Worm (Caenorhabditis elegans): Measurements from ENCODE around the gene C08F8.6.
A peak's percentile ranks its signal among the peaks of the same experiment; 100 is the strongest.

Gene C08F8.6

DNA sequence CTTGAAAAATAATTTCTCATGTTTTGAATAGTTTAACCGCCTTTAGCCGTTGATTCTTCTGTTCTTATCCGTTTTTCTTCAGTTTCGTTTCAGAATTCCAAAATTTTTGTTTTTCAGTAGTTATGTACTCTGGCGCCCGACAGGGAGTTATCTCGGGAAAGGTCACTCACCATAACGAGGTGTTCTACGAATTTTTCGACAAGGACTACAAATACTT, 21.6 kb downstream of the C08F8.6 start, which contains the start of gene F01G4.4:
TSS of gene F01G4.4 (plus strand) at position 118 of the 217 bp plus-strand sequence.
- TF ChIP-seq mab-5 (tag; optimal IDR thresholded peaks at IDR 0.05) (no peak), bed-3 (GFP tag; optimal IDR thresholded peaks at IDR 0.05) (no peak), ceh-43 (GFP tag; optimal IDR thresholded peaks at IDR 0.05) (no peak), drap-1 (GFP tag; optimal IDR thresholded peaks at IDR 0.05) (no peak), flh-1 (GFP tag; optimal IDR thresholded peaks at IDR 0.05) (no peak), snpc-4 (tag; optimal IDR thresholded peaks at IDR 0.05) (no peak), ces-1 (GFP tag; optimal IDR thresholded peaks at IDR 0.05) (no peak), sptf-1 (tag; optimal IDR thresholded peaks at IDR 0.05) (no peak), mls-2 (tag; optimal IDR thresholded peaks at IDR 0.05) (no peak), nhr-12 (tag; optimal IDR thresholded peaks at IDR 0.05) (no peak), lsy-2 (tag; optimal IDR thresholded peaks at IDR 0.05) (no peak), hlh-1 (tag; optimal IDR thresholded peaks at IDR 0.05) (no peak), tbx-8 (GFP tag; optimal IDR thresholded peaks at IDR 0.05) (no peak), M03D4.4 (tag; optimal IDR thresholded peaks at IDR 0.05) (no peak), elt-3 (tag; optimal IDR thresholded peaks at IDR 0.05) (no peak)

DNA sequence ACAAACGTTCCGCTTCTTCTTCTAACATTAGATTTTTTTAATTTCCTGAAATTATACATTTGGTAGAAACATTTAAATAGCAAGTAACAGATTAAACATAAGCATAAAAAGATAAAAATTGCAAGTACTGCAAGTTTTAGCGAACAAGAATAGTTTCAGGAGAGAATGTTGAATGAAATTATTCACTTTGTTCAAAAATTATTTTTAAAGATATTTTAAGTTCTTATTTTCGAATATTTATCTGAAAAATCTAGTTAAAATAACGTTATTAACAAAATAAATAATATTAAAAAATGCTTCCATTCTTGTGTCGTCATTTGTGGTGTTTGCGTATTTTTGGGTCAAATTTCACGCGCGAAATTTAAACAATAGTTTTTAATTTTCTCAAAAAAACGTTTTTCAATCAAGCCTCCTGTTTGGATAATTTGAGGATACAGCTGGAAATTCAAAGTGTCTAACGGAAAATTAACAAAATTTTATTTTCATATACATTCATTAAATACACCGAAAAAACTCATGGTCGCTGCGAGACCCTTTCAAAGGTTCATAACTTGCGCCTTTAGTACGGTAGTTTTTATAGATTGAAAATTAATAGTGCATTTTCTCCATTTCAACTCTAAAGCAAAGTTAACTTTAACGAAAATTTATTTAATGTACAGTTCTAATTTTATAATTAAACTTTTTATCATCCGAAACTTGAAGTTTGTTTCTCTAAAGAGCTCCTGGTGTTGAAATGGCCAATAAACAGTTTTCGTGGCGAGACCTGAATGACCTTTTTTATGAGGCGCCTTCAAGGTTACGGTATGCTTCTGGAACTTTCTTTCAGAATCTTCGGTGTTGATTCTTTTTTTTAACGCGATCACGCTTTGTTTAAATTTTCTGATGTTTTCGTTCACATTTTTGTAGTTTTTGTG, 22.2 kb downstream of the C08F8.6 start, which contains the start of gene skih-2:
TSS of gene skih-2 (minus strand) at position 51 of the 914 bp plus-strand sequence.
- TF ChIP-seq nhr-237 (tag; optimal IDR thresholded peaks at IDR 0.05): peak; percentile 27
- no peak for TF ChIP-seq hlh-1 (tag; optimal IDR thresholded peaks at IDR 0.05)
- no peak for TF ChIP-seq mab-5 (tag; optimal IDR thresholded peaks at IDR 0.05)
- no peak for TF ChIP-seq flh-1 (GFP tag; optimal IDR thresholded peaks at IDR 0.05)
- no peak for TF ChIP-seq mls-2 (tag; optimal IDR thresholded peaks at IDR 0.05)
- no peak for TF ChIP-seq bed-3 (GFP tag; optimal IDR thresholded peaks at IDR 0.05)
- no peak for TF ChIP-seq ztf-11 (tag; optimal IDR thresholded peaks at IDR 0.05)
- TF ChIP-seq pha-4 (tag; optimal IDR thresholded peaks at IDR 0.05): peak; percentile 26
- TF ChIP-seq lin-13 (tag; optimal IDR thresholded peaks at IDR 0.05): no peak
- peak; percentile 89 for TF ChIP-seq ces-1 (GFP tag; optimal IDR thresholded peaks at IDR 0.05)
- TF ChIP-seq lsy-2 (tag; optimal IDR thresholded peaks at IDR 0.05): peak; percentile 65
- TF ChIP-seq unc-39 (tag; optimal IDR thresholded peaks at IDR 0.05): peak; percentile 64
- no peak for TF ChIP-seq snpc-4 (tag; optimal IDR thresholded peaks at IDR 0.05)
- TF ChIP-seq mep-1 (tag; optimal IDR thresholded peaks at IDR 0.05): peak; percentile 32
- TF ChIP-seq tbx-8 (GFP tag; optimal IDR thresholded peaks at IDR 0.05): no peak
- no peak for TF ChIP-seq ceh-43 (GFP tag; optimal IDR thresholded peaks at IDR 0.05)

DNA sequence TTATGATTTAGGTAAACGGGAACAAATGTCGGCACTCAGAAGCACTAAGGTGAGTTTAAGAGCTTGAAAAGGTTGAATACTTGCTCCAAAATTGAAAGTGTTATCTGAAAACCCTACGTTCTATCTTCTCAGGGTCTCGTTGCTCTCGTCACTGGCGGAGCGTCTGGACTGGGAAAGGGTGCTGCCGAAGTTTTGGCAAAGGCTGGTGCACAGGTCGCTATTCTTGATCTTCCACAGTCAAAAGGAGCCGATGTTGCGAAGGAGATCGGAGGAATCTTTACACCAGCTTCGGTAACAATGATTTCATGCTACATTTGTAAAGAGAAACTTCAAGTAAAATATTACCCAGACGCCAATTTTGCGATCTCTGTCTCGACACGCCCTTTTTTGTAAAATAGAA, 33.5 kb downstream of the C08F8.6 start, which contains the start of gene ard-1:
TSS of gene ard-1 (plus strand) at position 12 of the 400 bp plus-strand sequence.
- TF ChIP-seq ceh-83 (GFP tag; optimal IDR thresholded peaks at IDR 0.05): no peak
- TF ChIP-seq ces-1 (GFP tag; optimal IDR thresholded peaks at IDR 0.05): no peak
- no peak for TF ChIP-seq blmp-1 (tag; optimal IDR thresholded peaks at IDR 0.05)
- TF ChIP-seq ztf-11 (tag; optimal IDR thresholded peaks at IDR 0.05): no peak
- TF ChIP-seq ceh-39 (tag; optimal IDR thresholded peaks at IDR 0.05): no peak
- no peak for TF ChIP-seq mep-1 (tag; optimal IDR thresholded peaks at IDR 0.05)
- no peak for TF ChIP-seq nhr-2 (tag; optimal IDR thresholded peaks at IDR 0.05)
- no peak for TF ChIP-seq nhr-12 (tag; optimal IDR thresholded peaks at IDR 0.05)
- TF ChIP-seq tbx-8 (GFP tag; optimal IDR thresholded peaks at IDR 0.05): no peak
- no peak for TF ChIP-seq lsy-2 (tag; optimal IDR thresholded peaks at IDR 0.05)
- TF ChIP-seq ham-2 (GFP tag; optimal IDR thresholded peaks at IDR 0.05): no peak
- TF ChIP-seq mls-2 (tag; optimal IDR thresholded peaks at IDR 0.05): no peak

DNA sequence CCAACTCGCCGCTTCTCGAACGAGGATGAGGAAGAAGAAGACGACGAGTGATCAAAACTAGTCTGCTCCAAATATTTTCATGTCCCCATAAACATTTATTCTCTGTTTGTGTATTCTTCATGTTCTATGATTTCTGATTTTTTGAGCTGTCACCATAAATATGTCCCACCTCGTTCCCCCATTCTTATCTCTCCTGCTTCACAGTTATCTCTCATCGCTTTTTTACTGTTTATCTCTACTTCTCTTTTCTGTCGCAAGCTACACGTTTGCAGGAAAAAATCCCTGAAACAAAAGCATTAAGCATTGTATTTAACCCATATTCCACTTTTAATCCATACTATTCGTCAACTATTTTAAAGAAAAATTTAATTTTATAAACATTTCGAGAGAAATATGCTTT, 34.0 kb downstream of the C08F8.6 start:
- TF ChIP-seq blmp-1 (tag; optimal IDR thresholded peaks at IDR 0.05) (no peak), unc-120 (tag; optimal IDR thresholded peaks at IDR 0.05; ENCODE audit: poor library complexity, severe bottlenecking) (no peak), ztf-11 (tag; optimal IDR thresholded peaks at IDR 0.05) (no peak), nhr-2 (tag; optimal IDR thresholded peaks at IDR 0.05) (no peak), cnd-1 (tag; optimal IDR thresholded peaks at IDR 0.05) (no peak), nhr-28 (tag; optimal IDR thresholded peaks at IDR 0.05) (no peak)

DNA sequence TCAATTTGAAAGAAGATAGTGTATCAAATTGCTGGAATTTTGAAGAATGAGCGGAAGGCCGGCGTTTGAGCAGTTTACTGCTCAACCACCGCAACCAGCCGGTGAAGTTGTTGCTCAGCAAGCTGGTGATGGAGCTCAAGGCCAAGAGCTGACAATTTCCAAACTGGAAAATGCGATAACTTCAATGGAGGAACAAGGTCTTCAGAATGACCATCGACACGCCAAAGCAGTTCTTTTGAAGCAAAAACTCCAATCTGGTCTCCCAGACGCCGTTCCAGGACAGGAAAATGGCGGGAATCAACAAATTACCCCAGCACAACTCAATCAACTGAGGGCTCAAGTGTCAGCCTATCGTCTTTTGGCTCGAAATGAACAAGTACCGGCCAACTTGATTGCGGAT, 38.7 kb downstream of the C08F8.6 start:
- TF ChIP-seq bed-3 (GFP tag; optimal IDR thresholded peaks at IDR 0.05) (no peak), M03D4.4 (tag; optimal IDR thresholded peaks at IDR 0.05) (no peak), mep-1 (tag; optimal IDR thresholded peaks at IDR 0.05) (no peak), hlh-1 (tag; optimal IDR thresholded peaks at IDR 0.05) (no peak), ztf-11 (tag; optimal IDR thresholded peaks at IDR 0.05) (no peak), mab-5 (tag; optimal IDR thresholded peaks at IDR 0.05) (no peak), unc-62 (GFP tag; optimal IDR thresholded peaks at IDR 0.05) (no peak)

DNA sequence TGAATTAATAATTGTTTCAGACTA, 38.9 kb downstream of the C08F8.6 start, which contains the start of gene swsn-4:
TSS of gene swsn-4 (plus strand) at position 21 of the 24 bp plus-strand sequence.
- TF ChIP-seq ztf-11 (tag; optimal IDR thresholded peaks at IDR 0.05): no peak
- TF ChIP-seq lin-32 (GFP tag; optimal IDR thresholded peaks at IDR 0.05): no peak
- no peak for TF ChIP-seq nhr-12 (tag; optimal IDR thresholded peaks at IDR 0.05)
- no peak for TF ChIP-seq flh-1 (GFP tag; optimal IDR thresholded peaks at IDR 0.05)
- TF ChIP-seq blmp-1 (tag; optimal IDR thresholded peaks at IDR 0.05): no peak
- no peak for TF ChIP-seq lsy-2 (tag; optimal IDR thresholded peaks at IDR 0.05)
- TF ChIP-seq M03D4.4 (tag; optimal IDR thresholded peaks at IDR 0.05): no peak
- no peak for TF ChIP-seq zip-8 (tag; optimal IDR thresholded peaks at IDR 0.05)
- TF ChIP-seq nhr-76 (tag; optimal IDR thresholded peaks at IDR 0.05): no peak
- TF ChIP-seq sem-2 (GFP tag; optimal IDR thresholded peaks at IDR 0.05): no peak
- TF ChIP-seq elt-1 (tag; optimal IDR thresholded peaks at IDR 0.05; ENCODE audit: borderline replicate concordance, insufficient read depth): no peak
